Fruit fly (Drosophila melanogaster) whole organism, embryonic: ENCODE results near the gene Cyt-c1L.

Experiments used
- Blimp-1 ChIP-seq: fragments of 200-800 bp; sonication (Bioruptor generic); optimal IDR thresholded peaks from 3 replicates; lab custom pipeline; 2018; ENCODE audit warnings: missing biosample characterization, missing genetic modification characterization, mild to moderate bottlenecking, moderate library complexity, missing genetic modification reagents
- BtbVII ChIP-seq: fragments of 200-800 bp; sonication (Bioruptor generic); optimal IDR thresholded peaks from 3 replicates; lab custom pipeline; 2017; ENCODE audit warnings: missing biosample characterization, mild to moderate bottlenecking, missing genetic modification characterization
- Bteb2 ChIP-seq: fragments of 200-800 bp; sonication (Bioruptor generic); optimal IDR thresholded peaks from 2 replicates; lab custom pipeline; 2016; ENCODE audit warnings: missing biosample characterization, missing genetic modification characterization
- CG1024 ChIP-seq: fragments of 200-800 bp; sonication (Bioruptor generic); IDR thresholded peaks from 2 replicates; pipeline ENCODE4 v1.3.6; 2022; ENCODE audit warnings: missing biosample characterization, missing genetic modification characterization
- CG11723 ChIP-seq: fragments of 200-800 bp; sonication (Bioruptor generic); optimal IDR thresholded peaks from 2 replicates; lab custom pipeline; 2017; ENCODE audit warnings: missing biosample characterization, mild to moderate bottlenecking, missing genetic modification characterization
- CG12071 ChIP-seq: fragments of 200-800 bp; sonication (Bioruptor generic); optimal IDR thresholded peaks from 3 replicates; lab custom pipeline; 2018; ENCODE audit warnings: missing biosample characterization, mild to moderate bottlenecking, missing genetic modification characterization
- CG13287 ChIP-seq: fragments of 200-800 bp; sonication (Bioruptor generic); IDR thresholded peaks from 2 replicates; pipeline ENCODE4 v1.3.6; 2022; ENCODE audit warnings: missing biosample characterization, missing genetic modification characterization; ENCODE audit not compliant: partially characterized antibody
- CG17568 ChIP-seq: fragments of 200-800 bp; sonication (Bioruptor generic); optimal IDR thresholded peaks from 2 replicates; lab custom pipeline; 2018; ENCODE audit warnings: missing biosample characterization, mild to moderate bottlenecking, missing genetic modification characterization, moderate library complexity
- CG2199 ChIP-seq: fragments of 200-800 bp; sonication (Bioruptor generic); IDR thresholded peaks from 3 replicates; pipeline ENCODE4 v1.3.6; 2022; ENCODE audit warnings: missing biosample characterization, missing genetic modification characterization
- CG33557 ChIP-seq: fragments of 200-800 bp; sonication (Bioruptor generic); optimal IDR thresholded peaks from 2 replicates; lab custom pipeline; 2019; ENCODE audit warnings: missing biosample characterization, mild to moderate bottlenecking, missing genetic modification characterization, moderate library complexity
- CG4328 ChIP-seq: fragments of 200-800 bp; sonication (Bioruptor generic); optimal IDR thresholded peaks from 3 replicates; lab custom pipeline; 2017; ENCODE audit warnings: missing biosample characterization, missing genetic modification reagents, missing genetic modification characterization
- CG4404 ChIP-seq: fragments of 200-800 bp; sonication (Bioruptor generic); IDR thresholded peaks from 2 replicates; pipeline ENCODE4 v1.3.6; 2022; ENCODE audit warnings: missing biosample characterization, missing genetic modification characterization
- CG8359 ChIP-seq: fragments of 200-800 bp; sonication (Bioruptor generic); optimal IDR thresholded peaks from 2 replicates; lab custom pipeline; 2017; ENCODE audit warnings: missing biosample characterization, mild to moderate bottlenecking, missing genetic modification characterization, borderline replicate concordance
- CG8478 ChIP-seq: fragments of >200 bp; optimal IDR thresholded peaks from 2 replicates; lab custom pipeline; 2018
- CHES-1-like ChIP-seq: fragments of 200-800 bp; sonication (Bioruptor generic); optimal IDR thresholded peaks from 2 replicates; lab custom pipeline; 2016; ENCODE audit warnings: missing biosample characterization, missing genetic modification characterization
- CrebB ChIP-seq: fragments of 200-800 bp; sonication (Bioruptor generic); optimal IDR thresholded peaks from 3 replicates; lab custom pipeline; 2018; ENCODE audit warnings: missing biosample characterization, mild to moderate bottlenecking, missing genetic modification characterization
- D19B ChIP-seq: fragments of 200-800 bp; sonication (Bioruptor generic); optimal IDR thresholded peaks from 2 replicates; lab custom pipeline; 2017; ENCODE audit warnings: missing biosample characterization, mild to moderate bottlenecking, missing genetic modification characterization
- Dll ChIP-seq: fragments of 200-800 bp; sonication (Bioruptor generic); IDR thresholded peaks from 4 replicates; pipeline ENCODE4 v1.3.6; 2022; ENCODE audit warnings: missing biosample characterization, missing genetic modification characterization; ENCODE audit not compliant: partially characterized antibody
- H15 ChIP-seq: fragments of 200-800 bp; sonication (Bioruptor generic); IDR thresholded peaks from 3 replicates; pipeline ENCODE4 v1.3.6; 2022; ENCODE audit warnings: missing biosample characterization, missing genetic modification characterization
- HLH4C ChIP-seq: fragments of 200-800 bp; sonication (Bioruptor generic); IDR thresholded peaks from 3 replicates; pipeline ENCODE4 v1.3.6; 2022; ENCODE audit warnings: missing biosample characterization, missing genetic modification characterization; ENCODE audit not compliant: partially characterized antibody
- Nf-YB ChIP-seq: fragments of 200-800 bp; sonication (Bioruptor generic); optimal IDR thresholded peaks from 3 replicates; lab custom pipeline; 2019; ENCODE audit warnings: missing biosample characterization, mild to moderate bottlenecking, missing genetic modification characterization, moderate library complexity
- Ptx1 ChIP-seq: fragments of 200-800 bp; sonication (Bioruptor generic); IDR thresholded peaks from 2 replicates; pipeline ENCODE4 v1.3.6; 2022; ENCODE audit warnings: missing biosample characterization, missing genetic modification characterization
- Scr ChIP-seq: fragments of 200-800 bp; sonication (Bioruptor generic); IDR thresholded peaks from 2 replicates; pipeline ENCODE4 v1.3.6; 2022; ENCODE audit warnings: missing biosample characterization, missing genetic modification characterization; ENCODE audit not compliant: partially characterized antibody
- Trl ChIP-seq, 3 experiments: fragments of >200 bp in 2 of 3; fragments of 200-800 bp in 1 of 3; sonication (Bioruptor generic) in 1 of 3; optimal IDR thresholded peaks; 2 replicates in 1 of 3; 3 replicates in 2 of 3; lab custom pipeline; 2016 to 2017; ENCODE audit warnings: missing biosample characterization in 1 of 3, missing genetic modification characterization in 1 of 3
- ac ChIP-seq: fragments of 200-800 bp; sonication (Bioruptor generic); optimal IDR thresholded peaks from 3 replicates; lab custom pipeline; 2017; ENCODE audit warnings: missing biosample characterization, mild to moderate bottlenecking, missing genetic modification characterization
- ase ChIP-seq: fragments of 200-800 bp; sonication (Bioruptor generic); IDR thresholded peaks from 3 replicates; pipeline ENCODE4 v1.3.6; 2022; ENCODE audit warnings: missing biosample characterization, missing genetic modification characterization
- az2 ChIP-seq: fragments of 200-800 bp; sonication (Bioruptor generic); optimal IDR thresholded peaks from 3 replicates; lab custom pipeline; 2016; ENCODE audit warnings: missing biosample characterization, missing genetic modification characterization
- bcd ChIP-seq: fragments of 200-800 bp; sonication (Bioruptor generic); optimal IDR thresholded peaks from 2 replicates; lab custom pipeline; 2017; ENCODE audit warnings: missing biosample characterization, mild to moderate bottlenecking, missing genetic modification characterization
- br ChIP-seq: fragments of >200 bp; optimal IDR thresholded peaks from 2 replicates; lab custom pipeline; 2017
- cg ChIP-seq: fragments of 200-800 bp; sonication (Bioruptor generic); optimal IDR thresholded peaks from 3 replicates; lab custom pipeline; 2019; ENCODE audit warnings: missing biosample characterization, mild to moderate bottlenecking, missing genetic modification characterization, moderate library complexity
- chinmo ChIP-seq: fragments of 200-800 bp; sonication (Bioruptor generic); IDR thresholded peaks from 4 replicates; pipeline ENCODE4 v1.3.6; 2022; ENCODE audit warnings: missing biosample characterization, missing genetic modification characterization; ENCODE audit not compliant: partially characterized antibody
- gcm2 ChIP-seq: fragments of 200-800 bp; sonication (Bioruptor generic); optimal IDR thresholded peaks from 2 replicates; lab custom pipeline; 2016; ENCODE audit warnings: missing biosample characterization, missing genetic modification characterization
- gsb ChIP-seq: fragments of 200-800 bp; sonication (Bioruptor generic); IDR thresholded peaks from 2 replicates; pipeline ENCODE4 v1.3.6; 2022; ENCODE audit warnings: missing biosample characterization, missing genetic modification characterization
- gsb-n ChIP-seq: fragments of 200-800 bp; sonication (Bioruptor generic); optimal IDR thresholded peaks from 3 replicates; lab custom pipeline; 2018; ENCODE audit warnings: missing biosample characterization, mild to moderate bottlenecking, missing genetic modification characterization
- hkb ChIP-seq, 2 experiments: fragments of 200-800 bp in 1 of 2; fragments of >200 bp in 1 of 2; sonication (Bioruptor generic) in 1 of 2; IDR thresholded peaks in 1 of 2; optimal IDR thresholded peaks in 1 of 2; 2 replicates each; pipeline versions ENCODE4 v1.3.6 to Lab custom; 2017 to 2022; ENCODE audit warnings: missing biosample characterization in 1 of 2, missing genetic modification characterization in 1 of 2
- phol ChIP-seq: fragments of 200-800 bp; sonication (Bioruptor generic); optimal IDR thresholded peaks from 3 replicates; lab custom pipeline; 2018; ENCODE audit warnings: missing biosample characterization, mild to moderate bottlenecking, missing genetic modification characterization, moderate library complexity
- pros ChIP-seq: fragments of 200-800 bp; sonication (Bioruptor generic); optimal IDR thresholded peaks from 3 replicates; lab custom pipeline; 2019; ENCODE audit warnings: missing biosample characterization, mild to moderate bottlenecking, missing genetic modification characterization, moderate library complexity
- repo ChIP-seq: fragments of 200-800 bp; sonication (Bioruptor generic); optimal IDR thresholded peaks from 2 replicates; lab custom pipeline; 2016; ENCODE audit warnings: missing biosample characterization, missing genetic modification characterization
- rib ChIP-seq: fragments of 200-800 bp; sonication (Bioruptor generic); IDR thresholded peaks from 2 replicates; pipeline ENCODE4 v1.3.6; 2022; ENCODE audit warnings: missing biosample characterization, missing genetic modification characterization
- sens ChIP-seq: fragments of 200-800 bp; sonication (Bioruptor generic); peaks from one replicate; lab custom pipeline; 2016; ENCODE audit warnings: missing biosample characterization, missing genetic modification characterization
- sr ChIP-seq: fragments of 200-800 bp; sonication (Bioruptor generic); IDR thresholded peaks from 3 replicates; pipeline ENCODE4 v1.3.6; 2022; ENCODE audit warnings: missing biosample characterization, missing genetic modification characterization
- tio ChIP-seq: fragments of 200-800 bp; sonication (Bioruptor generic); optimal IDR thresholded peaks from 2 replicates; lab custom pipeline; 2017; ENCODE audit warnings: missing biosample characterization, missing genetic modification characterization, inconsistent platforms
- tna ChIP-seq: fragments of 200-800 bp; sonication (Bioruptor generic); IDR thresholded peaks from 2 replicates; pipeline ENCODE4 v1.3.6; 2022; ENCODE audit warnings: missing biosample characterization, missing genetic modification characterization; ENCODE audit not compliant: partially characterized antibody
- vvl ChIP-seq: fragments of 200-800 bp; sonication (Bioruptor generic); IDR thresholded peaks from 2 replicates; pipeline ENCODE4 v1.3.6; 2022; ENCODE audit warnings: missing biosample characterization, missing genetic modification characterization
- wdn ChIP-seq: fragments of 200-800 bp; sonication (Bioruptor generic); IDR thresholded peaks from 2 replicates; pipeline ENCODE4 v1.3.6; 2022; ENCODE audit warnings: missing biosample characterization, missing genetic modification characterization

Cyt-c1L gene

DNA sequence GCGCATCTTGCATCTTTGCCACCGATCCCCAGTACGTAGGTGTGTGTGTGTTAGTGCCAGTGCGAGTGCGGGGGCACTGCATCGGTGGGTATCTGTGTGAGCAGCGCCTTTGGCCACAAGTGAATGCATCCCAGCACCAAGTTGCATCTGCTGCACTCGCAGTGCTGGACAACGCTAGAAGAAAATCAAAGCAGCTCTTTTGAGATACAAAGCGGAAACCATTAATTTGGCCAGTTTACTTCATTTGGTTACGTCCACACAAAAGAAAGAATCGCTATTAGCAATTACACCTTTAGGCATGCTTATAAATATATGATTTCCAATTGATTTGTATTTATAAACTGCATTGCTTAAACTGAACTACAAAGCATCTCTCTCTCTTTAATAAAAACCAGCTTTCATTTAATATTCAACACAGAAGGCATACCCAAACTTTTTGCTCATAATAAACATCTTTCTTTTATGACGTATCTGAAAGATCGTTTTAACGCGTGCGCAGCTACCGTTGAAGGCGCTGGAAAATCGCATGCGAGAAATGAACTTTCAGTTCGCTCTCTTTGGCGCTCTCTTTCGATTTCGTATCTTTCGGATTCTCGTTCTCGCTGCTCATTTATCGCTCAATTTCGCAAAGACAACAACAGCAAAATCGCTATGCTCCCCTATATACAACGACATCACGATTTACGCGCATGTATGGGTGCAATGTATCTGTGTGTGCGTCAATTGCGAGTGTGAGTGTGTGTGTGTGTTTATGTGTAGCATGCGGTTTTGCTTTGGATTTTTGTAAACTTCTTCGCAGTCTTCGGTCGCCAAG is 2.5 kb upstream of the Cyt-c1L start (continued):
- TF ChIP-seq Dll (GFP tag; lab: Robert Waterston, UW) (no peak), chinmo (GFP tag; lab: Robert Waterston, UW) (peak; percentile 81; the same call in 3 of the 4 replicates), tio (GFP tag; lab: Kevin White, UChicago) (no peak), gsb-n (no peak), H15 (GFP tag; lab: Robert Waterston, UW) (no peak), CG4328 (GFP tag; lab: Kevin White, UChicago) (no peak), CG8478 (lab: Kevin White, UChicago) (peak; percentile 16), CG12071 (GFP tag; lab: Kevin White, UChicago) (no peak), gcm2 (no peak), D19B (GFP tag; lab: Kevin White, UChicago) (no peak), sens (GFP tag; lab: Kevin White, UChicago) (peak; percentile 77), pros (GFP tag; lab: Kevin White, UChicago) (no peak), Blimp-1 (no peak), cg (GFP tag; lab: Kevin White, UChicago) (peak; percentile 84), wdn (GFP tag; lab: Robert Waterston, UW) (no peak), Trl (optimal IDR thresholded peaks at IDR 0.05; lab: Kevin White, UChicago) (peak; percentile 41 to 77), Trl (GFP tag; optimal IDR thresholded peaks at IDR 0.05; lab: Kevin White, UChicago) (no peak), br (no peak), CG2199 (GFP tag; lab: Robert Waterston, UW) (0 out of 3 replicates have a peak, but pooled peaks have one; percentile 38), rib (peak; percentile 22; the same call in 1 of the 2 replicates)
- TF ChIP-seq, all 482 proteins: peak for 12

DNA sequence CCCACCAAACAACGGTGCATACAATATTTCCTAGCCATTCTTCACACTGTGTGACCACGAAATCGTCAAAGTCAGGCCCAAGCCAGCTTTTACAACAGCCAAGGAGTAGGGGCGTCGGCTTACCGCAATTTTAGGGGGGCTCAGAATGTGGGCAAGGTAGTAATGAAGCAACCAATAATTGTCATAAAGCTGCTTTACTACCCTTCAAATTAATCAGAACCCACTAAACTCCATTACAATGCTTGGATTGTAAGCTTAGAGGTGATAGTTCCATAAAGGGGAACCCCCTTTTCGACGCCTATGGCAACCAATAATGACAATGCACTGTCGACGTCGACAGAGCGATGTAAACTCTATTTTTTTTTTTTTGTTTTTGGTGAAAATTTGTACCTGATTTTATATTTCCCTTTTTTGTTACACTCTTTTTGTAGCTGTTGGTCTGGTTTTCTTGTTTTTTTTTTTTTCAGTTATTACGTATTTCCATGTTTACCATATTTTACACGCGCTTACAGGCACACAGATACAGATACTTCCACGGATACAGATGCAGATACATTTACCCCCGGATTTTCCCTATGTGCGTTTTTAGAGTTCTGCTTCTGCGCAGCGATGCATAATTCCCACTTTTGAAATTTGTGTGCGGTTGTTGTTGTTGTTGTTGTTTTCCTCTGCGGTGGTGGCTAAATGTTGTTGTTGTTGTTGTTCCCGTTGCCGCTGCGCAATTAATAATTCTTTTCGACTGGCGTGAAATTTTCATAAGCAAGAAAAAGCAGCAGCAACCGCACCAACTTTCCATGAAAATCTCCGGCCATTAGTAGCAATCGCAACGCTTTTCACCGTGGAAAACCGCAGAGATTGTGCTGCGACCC is 913 bp upstream of the Cyt-c1L start:
- TF ChIP-seq Scr (GFP tag; lab: Robert Waterston, UW) (no peak), CG8359 (GFP tag; lab: Kevin White, UChicago) (peak; percentile 45), CG13287 (no peak), CHES-1-like (GFP tag; lab: Kevin White, UChicago) (peak; percentile 42), tna (GFP tag; lab: Robert Waterston, UW) (no peak), CG1024 (peak; percentile 57; the same call in 1 of the 2 replicates), Ptx1 (GFP tag; lab: Robert Waterston, UW) (peak; percentile 87), phol (peak; percentile 87), vvl (GFP tag; lab: Robert Waterston, UW) (peak; percentile 88), bcd (GFP tag; lab: Kevin White, UChicago) (peak; percentile 74), ase (GFP tag; lab: Robert Waterston, UW) (peak; percentile 73; the same call in 2 of the 3 replicates), CG11723 (GFP tag; lab: Kevin White, UChicago) (peak; percentile 78), repo (GFP tag; lab: Kevin White, UChicago) (peak; percentile 66), CG4404 (GFP tag; lab: Robert Waterston, UW) (peak; percentile 35; the same call in 1 of the 2 replicates), CG33557 (peak; percentile 57), hkb (optimal IDR thresholded peaks at IDR 0.05; lab: Kevin White, UChicago) (no peak), hkb (GFP tag; IDR thresholded peaks at IDR 0.05; lab: Robert Waterston, UW) (peak; percentile 78), gsb (GFP tag; lab: Robert Waterston, UW) (0 out of 2 replicates have a peak, but pooled peaks have one; percentile 22), CrebB (peak; percentile 38), az2 (GFP tag; lab: Kevin White, UChicago) (peak; percentile 78), Bteb2 (GFP tag; lab: Kevin White, UChicago) (peak; percentile 52), sr (peak; percentile 20; the same call in 1 of the 3 replicates), Nf-YB (peak; percentile 46), HLH4C (GFP tag; lab: Robert Waterston, UW) (no peak), BtbVII (GFP tag; lab: Kevin White, UChicago) (peak; percentile 11), CG17568 (peak; percentile 47), ac (GFP tag; lab: Kevin White, UChicago) (no peak)
